Worm (Caenorhabditis elegans) whole organism, L4/young adult: ENCODE data around the gene srx-42.

Experiments
- W03F9.2 ChIP-seq: fragments of 150-350 bp; optimal IDR thresholded peaks from 2 replicates; lab custom pipeline; 2014; ENCODE audit warnings: missing biosample characterization, missing genetic modification characterization
- dao-5 ChIP-seq: sonication (generic microtip); optimal IDR thresholded peaks from 2 replicates; lab custom pipeline; 2016; ENCODE audit warnings: missing genotype, missing genetic modification characterization, moderate library complexity, missing compliant biosample characterization
- him-1 ChIP-seq: sonication (generic microtip); optimal IDR thresholded peaks from 2 replicates; lab custom pipeline; 2016; ENCODE audit warnings: missing genotype, missing genetic modification reagents, missing genetic modification characterization, missing compliant biosample characterization

DNA sequence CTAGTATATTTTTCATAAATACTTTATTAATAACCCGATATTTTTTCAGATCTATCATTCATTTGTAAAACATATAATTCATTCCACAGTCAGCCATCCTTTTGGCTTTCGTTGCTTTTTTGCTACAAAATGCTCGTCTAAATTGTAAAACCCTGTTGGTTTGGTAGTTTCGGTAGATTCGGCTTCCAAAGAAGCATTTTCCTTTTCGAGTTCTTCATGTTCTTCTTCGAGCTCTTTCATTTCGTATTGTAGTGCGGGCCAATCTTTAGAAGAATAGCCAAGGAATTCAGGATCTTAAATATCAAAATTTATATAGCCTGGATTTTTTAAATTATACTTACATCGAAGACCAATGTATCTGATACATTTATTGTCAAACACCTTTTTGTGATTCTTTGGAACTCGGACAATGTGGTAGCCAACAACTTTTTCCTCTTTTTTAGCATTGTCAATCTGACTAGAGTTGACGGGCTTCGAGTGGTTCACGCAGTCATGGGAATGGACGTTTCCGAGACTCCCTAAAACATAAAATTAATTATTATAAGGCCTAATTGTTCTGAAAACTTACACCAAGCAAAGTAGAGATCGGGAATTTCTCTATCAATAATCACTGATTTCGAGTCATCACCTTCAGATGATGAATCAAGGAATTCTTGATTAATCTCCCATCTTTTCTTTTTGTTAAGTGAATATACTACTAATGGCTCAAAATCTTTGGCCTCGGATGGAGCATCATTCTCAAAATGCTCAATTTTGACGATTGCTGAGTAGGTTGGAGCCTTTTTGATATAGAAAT lies 12.5 kb upstream of the srx-42 start:
- TF ChIP-seq him-1 (tag; lab: Kevin White, UChicago) = no peak
- TF ChIP-seq W03F9.2 (tag; lab: Kevin White, UChicago) = no peak
- no peak for TF ChIP-seq dao-5 (tag; lab: Kevin White, UChicago)
